Fruit fly (Drosophila melanogaster): ENCODE results near the gene CG43689.

DNA sequence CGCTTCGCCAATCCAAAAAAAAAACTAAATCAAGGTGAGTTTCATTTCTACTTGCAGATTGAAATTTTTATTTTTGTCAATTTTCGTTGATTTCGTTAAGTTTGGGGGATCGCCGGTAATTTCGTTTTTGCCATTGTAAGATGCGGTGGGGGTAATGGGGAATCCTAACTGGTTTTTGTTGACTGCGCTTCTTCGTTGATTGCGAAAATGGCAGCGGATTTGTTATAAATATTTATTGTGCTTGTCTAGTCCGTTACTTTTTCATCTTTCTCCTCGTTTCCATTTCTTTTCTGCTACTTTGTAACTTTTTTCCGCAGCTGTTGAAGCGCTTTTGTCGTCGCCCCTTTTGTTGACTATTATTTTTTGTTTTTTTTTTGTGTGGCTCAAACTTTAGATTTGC lies 30.7 kb downstream of the CG43689 start:
- TF ChIP-seq EcR (GFP tag; optimal IDR thresholded peaks at IDR 0.05) (no peak), Snoo (tag; optimal IDR thresholded peaks at IDR 0.05) (no peak), CG17806 (tag; optimal IDR thresholded peaks at IDR 0.05) (no peak), CG34367 (tag; optimal IDR thresholded peaks at IDR 0.05) (no peak), gl (tag; optimal IDR thresholded peaks at IDR 0.05) (no peak), CG15710 (tag; optimal IDR thresholded peaks at IDR 0.05) (no peak), D1 (tag; optimal IDR thresholded peaks at IDR 0.05) (no peak), CG13204 (GFP tag; optimal IDR thresholded peaks at IDR 0.05) (no peak), CG32121 (GFP tag; IDR thresholded peaks at IDR 0.05) (no peak), CG14655 (GFP tag; optimal IDR thresholded peaks at IDR 0.05) (no peak)

All from whole organism, pupa.